Worm (Caenorhabditis elegans) whole organism, L1 larva: Measurements from ENCODE around the gene cyp-32A1.

Source experiments
- ceh-82 ChIP-seq, 3 experiments: fragments of 150-350 bp in 1 of 3; sonication (generic microtip) in 2 of 3; optimal IDR thresholded peaks; 2 replicates each; lab custom pipeline; 2014 to 2017; ENCODE audit warnings: missing biosample characterization in 3 of 3, missing genetic modification characterization in 3 of 3
- nhr-11 ChIP-seq: fragments of 150-350 bp; optimal IDR thresholded peaks from 2 replicates; lab custom pipeline; 2014; ENCODE audit warnings: missing biosample characterization, missing genetic modification characterization
- nhr-90 ChIP-seq: sonication (generic microtip); optimal IDR thresholded peaks from 2 replicates; lab custom pipeline; 2016; ENCODE audit warnings: mild to moderate bottlenecking, missing genetic modification characterization, missing compliant biosample characterization; ENCODE audit not compliant: poor library complexity
- sox-4 ChIP-seq: sonication (generic microtip); optimal IDR thresholded peaks from 2 replicates; lab custom pipeline; 2016; ENCODE audit warnings: missing genetic modification characterization, missing compliant biosample characterization

DNA sequence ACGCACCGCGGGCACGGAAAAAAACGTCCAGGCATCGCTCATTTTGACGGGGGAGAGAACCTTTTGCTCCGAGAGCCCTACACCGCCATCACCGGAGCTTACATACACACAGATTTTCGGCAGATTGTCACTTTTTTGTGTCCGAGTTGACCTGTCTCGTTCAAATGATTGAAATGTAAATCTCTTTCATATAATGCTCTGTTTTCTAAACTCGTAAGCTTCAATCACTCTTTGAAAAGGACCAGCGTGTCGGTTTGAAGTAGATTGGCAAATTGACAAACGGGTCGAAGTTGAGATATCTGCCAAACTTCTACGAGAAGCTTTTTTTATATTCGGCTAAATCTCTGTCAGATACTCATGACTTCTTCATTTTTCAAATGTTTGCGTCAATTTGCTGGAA lies 34.5 kb upstream of the cyp-32A1 start:
- TF ChIP-seq nhr-11 (tag; lab: Kevin White, UChicago) = no peak
- no peak for TF ChIP-seq sox-4 (tag; lab: Kevin White, UChicago)
- no peak for TF ChIP-seq nhr-90 (tag; lab: Kevin White, UChicago)
- no peak for TF ChIP-seq ceh-82 (tag; optimal IDR thresholded peaks at IDR 0.05; lab: Kevin White, UChicago)
